Worm (Caenorhabditis elegans): Measurements from ENCODE around the gene R07A4.3.
A peak's percentile ranks its signal among the peaks of the same experiment; 100 is the strongest.

Gene R07A4.3

ce11 chrX:10772763-10773162, 19.3 kb downstream of the R07A4.3 start:
- TF ChIP-seq R02D3.7 (tag; optimal IDR thresholded peaks at IDR 0.05) (no peak), nhr-10 (tag; optimal IDR thresholded peaks at IDR 0.05) (no peak), ama-1 (optimal IDR thresholded peaks at IDR 0.05) (no peak), gmeb-1 (tag; optimal IDR thresholded peaks at IDR 0.05) (peak; percentile 50), nhr-21 (tag; optimal IDR thresholded peaks at IDR 0.05) (peak; percentile 67), ztf-4 (tag; optimal IDR thresholded peaks at IDR 0.05) (peak; percentile 26), lin-11 (tag; optimal IDR thresholded peaks at IDR 0.05) (no peak), peb-1 (tag; optimal IDR thresholded peaks at IDR 0.05) (no peak), nhr-11 (tag; optimal IDR thresholded peaks at IDR 0.05) (no peak), sem-4 (tag; optimal IDR thresholded peaks at IDR 0.05) (peak; percentile 30), C34F6.9 (tag; optimal IDR thresholded peaks at IDR 0.05) (no peak), sma-3 (GFP tag; optimal IDR thresholded peaks at IDR 0.05) (peak; percentile 83), nhr-25 (tag; optimal IDR thresholded peaks at IDR 0.05) (peak; percentile 92), sma-9 (GFP tag; optimal IDR thresholded peaks at IDR 0.05) (peak; percentile 98), sma-9 (tag; optimal IDR thresholded peaks at IDR 0.05) (no peak), blmp-1 (tag; optimal IDR thresholded peaks at IDR 0.05; ENCODE audit: insufficient read depth) (peak; percentile 90), crh-2 (tag; optimal IDR thresholded peaks at IDR 0.05) (peak; percentile 77), nhr-23 (tag; optimal IDR thresholded peaks at IDR 0.05) (no peak), dmd-4 (tag; optimal IDR thresholded peaks at IDR 0.05) (no peak), lsy-2 (tag; optimal IDR thresholded peaks at IDR 0.05) (peak in 1 of 2 experiments; percentile 20), ZK546.5 (tag; optimal IDR thresholded peaks at IDR 0.05) (no peak)

ce11 chrX:10774865-10775264, 21.4 kb downstream of the R07A4.3 start:
- TF ChIP-seq nhr-21 (tag; optimal IDR thresholded peaks at IDR 0.05) (no peak), ama-1 (optimal IDR thresholded peaks at IDR 0.05) (no peak), fos-1 (tag; optimal IDR thresholded peaks at IDR 0.05) (no peak), aly-2 (tag; optimal IDR thresholded peaks at IDR 0.05) (no peak), C34F6.9 (tag; optimal IDR thresholded peaks at IDR 0.05) (no peak)

ce11 chrX:10780542-10781266, 27.2 kb downstream of the R07A4.3 start:
- TF ChIP-seq nhr-25 (tag; optimal IDR thresholded peaks at IDR 0.05) (no peak), gmeb-1 (tag; optimal IDR thresholded peaks at IDR 0.05) (peak; percentile 11), fos-1 (tag; optimal IDR thresholded peaks at IDR 0.05) (peak; percentile 33), nhr-21 (tag; optimal IDR thresholded peaks at IDR 0.05) (no peak), aly-2 (tag; optimal IDR thresholded peaks at IDR 0.05) (no peak), lsy-2 (tag; optimal IDR thresholded peaks at IDR 0.05) (no peak), sem-4 (tag; optimal IDR thresholded peaks at IDR 0.05) (no peak), crh-2 (tag; optimal IDR thresholded peaks at IDR 0.05) (peak; percentile 6), nhr-129 (tag; optimal IDR thresholded peaks at IDR 0.05) (peak; percentile 23), ceh-82 (tag; optimal IDR thresholded peaks at IDR 0.05) (no peak), nhr-12 (tag; optimal IDR thresholded peaks at IDR 0.05) (no peak), lin-39 (tag; optimal IDR thresholded peaks at IDR 0.05) (no peak), unc-39 (tag; optimal IDR thresholded peaks at IDR 0.05) (no peak)

- TF ChIP-seq ceh-82 (tag; optimal IDR thresholded peaks at IDR 0.05) (no peak), mdl-1 (tag; optimal IDR thresholded peaks at IDR 0.05) (no peak), unc-62 (GFP tag; optimal IDR thresholded peaks at IDR 0.05) (no peak), aly-2 (tag; optimal IDR thresholded peaks at IDR 0.05) (no peak), sem-4 (tag; optimal IDR thresholded peaks at IDR 0.05) (no peak), sma-9 (GFP tag; optimal IDR thresholded peaks at IDR 0.05) (no peak), sma-9 (tag; optimal IDR thresholded peaks at IDR 0.05) (no peak), gmeb-1 (tag; optimal IDR thresholded peaks at IDR 0.05) (no peak), nhr-12 (tag; optimal IDR thresholded peaks at IDR 0.05) (no peak), peb-1 (tag; optimal IDR thresholded peaks at IDR 0.05) (no peak), C34F6.9 (tag; optimal IDR thresholded peaks at IDR 0.05) (no peak), nhr-11 (tag; optimal IDR thresholded peaks at IDR 0.05) (no peak), sma-3 (GFP tag; optimal IDR thresholded peaks at IDR 0.05) (no peak), alr-1 (tag; optimal IDR thresholded peaks at IDR 0.05) (no peak), mbf-1 (tag; optimal IDR thresholded peaks at IDR 0.05) (no peak), lin-39 (tag; optimal IDR thresholded peaks at IDR 0.05) (no peak), nhr-25 (tag; optimal IDR thresholded peaks at IDR 0.05) (no peak), Y55F3AM.14 (GFP tag; optimal IDR thresholded peaks at IDR 0.05) (no peak), nhr-129 (tag; optimal IDR thresholded peaks at IDR 0.05) (no peak), unc-55 (GFP tag; optimal IDR thresholded peaks at IDR 0.05) (no peak)
These were observed 30.3 kb downstream of the R07A4.3 start, which contains the start of gene clc-4 for ce11 chrX:10783822-10784221. TSS of gene clc-4 (minus strand) at chrX:10783922.

Data from whole organism, L2 larva.